Fruit fly (Drosophila melanogaster) whole organism, embryonic: ENCODE results near the gene CG46311.

ENCODE experiments used
- Abd-B ChIP-seq: fragments of 200-800 bp; sonication (Bioruptor generic); optimal IDR thresholded peaks from 2 replicates; lab custom pipeline; 2018; ENCODE audit warnings: missing biosample characterization, mild to moderate bottlenecking, missing genetic modification characterization, moderate library complexity
- Awh ChIP-seq: fragments of 200-800 bp; sonication (Bioruptor generic); IDR thresholded peaks from 2 replicates; pipeline ENCODE4, ENCODE4 v1.3.6; 2022; ENCODE audit warnings: missing biosample characterization, missing genetic modification characterization
- BEAF-32 ChIP-seq: fragments of 200-800 bp; sonication (Bioruptor generic); optimal IDR thresholded peaks from 3 replicates; lab custom pipeline; 2017; ENCODE audit warnings: missing biosample characterization, missing genetic modification characterization, mild to moderate bottlenecking, moderate library complexity, missing genetic modification reagents
- Bteb2 ChIP-seq: fragments of 200-800 bp; sonication (Bioruptor generic); optimal IDR thresholded peaks from 2 replicates; lab custom pipeline; 2016; ENCODE audit warnings: missing biosample characterization, missing genetic modification characterization
- CG1024 ChIP-seq: fragments of 200-800 bp; sonication (Bioruptor generic); IDR thresholded peaks from 2 replicates; pipeline ENCODE4 v1.3.6; 2022; ENCODE audit warnings: missing biosample characterization, missing genetic modification characterization
- CG12155 ChIP-seq: fragments of 200-800 bp; sonication (Bioruptor generic); optimal IDR thresholded peaks from 3 replicates; lab custom pipeline; 2016; ENCODE audit warnings: missing biosample characterization, missing genetic modification characterization
- CG12236 ChIP-seq: fragments of 200-800 bp; sonication (Bioruptor generic); optimal IDR thresholded peaks from 2 replicates; lab custom pipeline; 2016; ENCODE audit warnings: missing biosample characterization, missing genetic modification characterization
- CG12942 ChIP-seq: fragments of 200-800 bp; sonication (Bioruptor generic); optimal IDR thresholded peaks from 3 replicates; lab custom pipeline; 2016; ENCODE audit warnings: missing biosample characterization, missing genetic modification characterization
- CG14710 ChIP-seq: fragments of 200-800 bp; sonication (Bioruptor generic); optimal IDR thresholded peaks from 3 replicates; lab custom pipeline; 2019; ENCODE audit warnings: missing biosample characterization, mild to moderate bottlenecking, missing genetic modification characterization, moderate library complexity
- CG15269 ChIP-seq: fragments of 200-800 bp; sonication (Bioruptor generic); optimal IDR thresholded peaks from 2 replicates; lab custom pipeline; 2018; ENCODE audit warnings: missing biosample characterization, mild to moderate bottlenecking, missing genetic modification characterization, moderate library complexity
- CG15601 ChIP-seq: fragments of 200-800 bp; sonication (Bioruptor generic); optimal IDR thresholded peaks from 3 replicates; lab custom pipeline; 2019; ENCODE audit warnings: missing biosample characterization, mild to moderate bottlenecking, missing genetic modification characterization, moderate library complexity
- CG17385 ChIP-seq: fragments of 200-800 bp; sonication (Bioruptor generic); optimal IDR thresholded peaks from 3 replicates; lab custom pipeline; 2018; ENCODE audit warnings: missing biosample characterization, mild to moderate bottlenecking, missing genetic modification characterization
- CG18476 ChIP-seq: fragments of 200-800 bp; sonication (Bioruptor generic); optimal IDR thresholded peaks from 2 replicates; lab custom pipeline; 2016; ENCODE audit warnings: missing biosample characterization, mild to moderate bottlenecking, missing genetic modification characterization
- CG31388 ChIP-seq: fragments of 200-800 bp; sonication (Bioruptor generic); optimal IDR thresholded peaks from 2 replicates; lab custom pipeline; 2016; ENCODE audit warnings: missing biosample characterization, missing genetic modification characterization
- CG32772 ChIP-seq: fragments of 200-800 bp; sonication (Bioruptor generic); IDR thresholded peaks from 2 replicates; pipeline ENCODE4 v1.3.6; 2022; ENCODE audit warnings: missing biosample characterization, missing genetic modification characterization
- CG3281 ChIP-seq: fragments of 200-800 bp; sonication (Bioruptor generic); optimal IDR thresholded peaks from 3 replicates; lab custom pipeline; 2017; ENCODE audit warnings: missing biosample characterization, mild to moderate bottlenecking, missing genetic modification characterization
- CG3726 ChIP-seq: fragments of 200-800 bp; sonication (Bioruptor generic); IDR thresholded peaks from 3 replicates; pipeline ENCODE4, ENCODE4 v1.3.6; 2022; ENCODE audit warnings: missing biosample characterization, missing genetic modification characterization
- CG42726 ChIP-seq: fragments of 200-800 bp; sonication (Bioruptor generic); IDR thresholded peaks from 2 replicates; pipeline ENCODE4 v1.3.6; 2022; ENCODE audit warnings: missing biosample characterization, missing genetic modification characterization; ENCODE audit not compliant: partially characterized antibody
- CG6272 ChIP-seq: fragments of 200-800 bp; sonication (Bioruptor generic); IDR thresholded peaks from 2 replicates; pipeline ENCODE4 v1.3.6; 2022; ENCODE audit warnings: missing biosample characterization, missing genetic modification characterization
- CG7963 ChIP-seq: fragments of 200-800 bp; sonication (Bioruptor generic); IDR thresholded peaks from 3 replicates; pipeline ENCODE4 v1.3.6; 2022; ENCODE audit warnings: missing biosample characterization, missing genetic modification characterization; ENCODE audit not compliant: partially characterized antibody
- CG8281 ChIP-seq: fragments of 200-800 bp; sonication (Bioruptor generic); optimal IDR thresholded peaks from 2 replicates; lab custom pipeline; 2018; ENCODE audit warnings: missing biosample characterization, mild to moderate bottlenecking, missing genetic modification characterization, moderate library complexity
- CG9609 ChIP-seq: fragments of 200-800 bp; sonication (Bioruptor generic); optimal IDR thresholded peaks from 3 replicates; lab custom pipeline; 2016; ENCODE audit warnings: missing biosample characterization, missing genetic modification characterization
- CoRest ChIP-seq: fragments of 200-800 bp; sonication (Bioruptor generic); optimal IDR thresholded peaks from 3 replicates; lab custom pipeline; 2018; ENCODE audit warnings: missing biosample characterization, mild to moderate bottlenecking, missing genetic modification characterization, moderate library complexity
- CrebB ChIP-seq: fragments of 200-800 bp; sonication (Bioruptor generic); optimal IDR thresholded peaks from 3 replicates; lab custom pipeline; 2018; ENCODE audit warnings: missing biosample characterization, mild to moderate bottlenecking, missing genetic modification characterization
- ERR ChIP-seq: fragments of 200-800 bp; sonication (Bioruptor generic); optimal IDR thresholded peaks from 2 replicates; lab custom pipeline; 2016; ENCODE audit warnings: missing biosample characterization, missing genetic modification characterization
- Fer1 ChIP-seq: fragments of 200-800 bp; sonication (Bioruptor generic); optimal IDR thresholded peaks from 2 replicates; lab custom pipeline; 2017; ENCODE audit warnings: missing biosample characterization, mild to moderate bottlenecking, missing genetic modification characterization
- H15 ChIP-seq: fragments of 200-800 bp; sonication (Bioruptor generic); IDR thresholded peaks from 3 replicates; pipeline ENCODE4 v1.3.6; 2022; ENCODE audit warnings: missing biosample characterization, missing genetic modification characterization
- H2.0 ChIP-seq: fragments of 200-800 bp; sonication (Bioruptor generic); IDR thresholded peaks from 2 replicates; pipeline ENCODE4 v1.3.6; 2022; ENCODE audit warnings: missing biosample characterization, missing genetic modification characterization
- HHEX ChIP-seq: fragments of 200-800 bp; sonication (Bioruptor generic); optimal IDR thresholded peaks from 3 replicates; lab custom pipeline; 2017; ENCODE audit warnings: missing biosample characterization, mild to moderate bottlenecking, missing genetic modification characterization, missing genetic modification reagents
- HLHmδ ChIP-seq: fragments of 200-800 bp; sonication (Bioruptor generic); optimal IDR thresholded peaks from 2 replicates; lab custom pipeline; 2018; ENCODE audit warnings: missing biosample characterization, mild to moderate bottlenecking, missing genetic modification characterization, moderate library complexity
- HmgZ ChIP-seq: fragments of 200-800 bp; sonication (Bioruptor generic); optimal IDR thresholded peaks from 2 replicates; lab custom pipeline; 2018; ENCODE audit warnings: missing biosample characterization, mild to moderate bottlenecking, missing genetic modification characterization
- Lhr ChIP-seq: fragments of 200-800 bp; sonication (Bioruptor generic); optimal IDR thresholded peaks from 3 replicates; lab custom pipeline; 2017; ENCODE audit warnings: mild to moderate bottlenecking, missing biosample characterization, missing genetic modification reagents, missing genetic modification characterization
- Meics ChIP-seq: fragments of 200-800 bp; sonication (Bioruptor generic); optimal IDR thresholded peaks from 2 replicates; lab custom pipeline; 2017; ENCODE audit warnings: missing biosample characterization, mild to moderate bottlenecking, missing genetic modification characterization
- Sox102F ChIP-seq: fragments of 200-800 bp; sonication (Bioruptor generic); optimal IDR thresholded peaks from 2 replicates; lab custom pipeline; 2018; ENCODE audit warnings: missing biosample characterization, mild to moderate bottlenecking, missing genetic modification characterization, moderate library complexity
- YL-1 ChIP-seq: fragments of 200-800 bp; sonication (Bioruptor generic); optimal IDR thresholded peaks from 3 replicates; lab custom pipeline; 2017; ENCODE audit warnings: missing biosample characterization, mild to moderate bottlenecking, missing genetic modification characterization
- bigmax ChIP-seq: fragments of 200-800 bp; sonication (Bioruptor generic); optimal IDR thresholded peaks from 2 replicates; lab custom pipeline; 2018; ENCODE audit warnings: missing biosample characterization, mild to moderate bottlenecking, missing genetic modification characterization
- cato ChIP-seq: fragments of 200-800 bp; sonication (Bioruptor generic); optimal IDR thresholded peaks from 2 replicates; lab custom pipeline; 2016; ENCODE audit warnings: missing biosample characterization, missing genetic modification characterization, borderline replicate concordance
- crp ChIP-seq, 2 experiments: fragments of 200-800 bp; sonication (Bioruptor generic); optimal IDR thresholded peaks; 2 replicates in 1 of 2; 3 replicates in 1 of 2; lab custom pipeline; 2017; ENCODE audit warnings: missing biosample characterization in 2 of 2, missing genetic modification characterization in 2 of 2, mild to moderate bottlenecking in 1 of 2, moderate library complexity in 1 of 2
- emc ChIP-seq: fragments of 200-800 bp; sonication (Bioruptor generic); optimal IDR thresholded peaks from 2 replicates; lab custom pipeline; 2016; ENCODE audit warnings: missing biosample characterization, missing genetic modification characterization
- ems ChIP-seq: fragments of 200-800 bp; sonication (Bioruptor generic); optimal IDR thresholded peaks from 3 replicates; lab custom pipeline; 2016; ENCODE audit warnings: missing biosample characterization, missing genetic modification characterization
- fu2 ChIP-seq: fragments of 200-800 bp; sonication (Bioruptor generic); optimal IDR thresholded peaks from 2 replicates; lab custom pipeline; 2016; ENCODE audit warnings: missing biosample characterization, missing genetic modification characterization
- gfzf ChIP-seq: fragments of 200-800 bp; sonication (Bioruptor generic); optimal IDR thresholded peaks from 2 replicates; lab custom pipeline; 2016; ENCODE audit warnings: missing biosample characterization, mild to moderate bottlenecking, missing genetic modification characterization, moderate library complexity
- jigr1 ChIP-seq: fragments of 200-800 bp; sonication (Bioruptor generic); IDR thresholded peaks from 3 replicates; pipeline ENCODE4 v1.3.6; 2022; ENCODE audit warnings: missing biosample characterization, missing genetic modification characterization
- p53 ChIP-seq: fragments of 200-800 bp; sonication (Bioruptor generic); optimal IDR thresholded peaks from 2 replicates; lab custom pipeline; 2016; ENCODE audit warnings: missing biosample characterization, missing genetic modification characterization
- pho ChIP-seq: fragments of 200-800 bp; sonication (Bioruptor generic); optimal IDR thresholded peaks from 2 replicates; lab custom pipeline; 2016; ENCODE audit warnings: missing biosample characterization, missing genetic modification characterization
- psq ChIP-seq: fragments of 200-800 bp; sonication (Bioruptor generic); optimal IDR thresholded peaks from 2 replicates; lab custom pipeline; 2017; ENCODE audit warnings: missing biosample characterization, missing genetic modification characterization
- sd ChIP-seq: fragments of 200-800 bp; sonication (Bioruptor generic); optimal IDR thresholded peaks from 3 replicates; lab custom pipeline; 2018; ENCODE audit warnings: missing biosample characterization, mild to moderate bottlenecking, missing genetic modification characterization, moderate library complexity
- slbo ChIP-seq: fragments of 200-800 bp; sonication (Bioruptor generic); IDR thresholded peaks from 2 replicates; pipeline ENCODE4 v1.3.6; 2022; ENCODE audit warnings: missing biosample characterization, missing genetic modification characterization
- sob ChIP-seq: fragments of 200-800 bp; sonication (Bioruptor generic); IDR thresholded peaks from 2 replicates; pipeline ENCODE4 v1.3.6; 2022; ENCODE audit warnings: missing biosample characterization, missing genetic modification characterization
- toy ChIP-seq: fragments of 200-800 bp; sonication (Bioruptor generic); IDR thresholded peaks from 2 replicates; pipeline ENCODE4 v1.3.6; 2022; ENCODE audit warnings: missing biosample characterization, missing genetic modification characterization
- twi ChIP-seq: fragments of 200-800 bp; optimal IDR thresholded peaks from 2 replicates; lab custom pipeline; 2019; ENCODE audit warnings: missing biosample characterization, mild to moderate bottlenecking, missing genetic modification characterization, moderate library complexity

Gene CG46311

DNA sequence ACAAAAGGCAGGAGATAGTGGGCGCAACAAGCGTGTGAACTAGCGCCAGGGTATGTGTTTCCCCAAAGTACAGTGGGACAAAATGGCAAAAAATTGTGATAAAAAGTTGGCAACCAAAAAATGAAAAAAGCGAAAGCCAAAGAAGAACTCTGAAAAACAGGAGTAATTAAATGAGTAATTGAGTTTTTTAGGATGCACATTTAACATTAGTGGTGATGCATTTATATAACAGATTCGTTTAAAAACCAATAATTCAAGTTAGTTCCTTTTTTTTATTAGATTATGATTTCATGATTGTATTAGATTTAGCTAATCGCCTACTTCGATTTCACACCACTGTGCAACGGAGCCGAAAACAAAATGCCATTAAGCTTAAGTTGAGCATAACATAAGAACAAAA is 8.8 kb downstream of the CG46311 start (continued):
- TF ChIP-seq CG42726 (GFP tag; lab: Robert Waterston, UW) (no peak), ERR (GFP tag; lab: Kevin White, UChicago) (no peak), Sox102F (GFP tag; lab: Kevin White, UChicago) (peak; percentile 74), CG32772 (GFP tag; lab: Robert Waterston, UW) (no peak), fu2 (GFP tag; lab: Kevin White, UChicago) (peak; percentile 13), CG12155 (GFP tag; lab: Kevin White, UChicago) (peak; percentile 4), HmgZ (tag; lab: Kevin White, UChicago) (no peak), slbo (peak; percentile 59), jigr1 (GFP tag; lab: Robert Waterston, UW) (no peak), CG3281 (GFP tag; lab: Kevin White, UChicago) (peak; percentile 58), gfzf (GFP tag; lab: Kevin White, UChicago) (no peak), CG31388 (GFP tag; lab: Kevin White, UChicago) (no peak), CG14710 (peak; percentile 58), H2.0 (GFP tag; lab: Robert Waterston, UW) (no peak), cato (GFP tag; lab: Kevin White, UChicago) (no peak), CG15601 (tag; lab: Kevin White, UChicago) (peak; percentile 17), crp (GFP tag; optimal IDR thresholded peaks at IDR 0.05; lab: Kevin White, UChicago) (no peak), YL-1 (no peak), Bteb2 (GFP tag; lab: Kevin White, UChicago) (peak; percentile 42), CG8281 (tag; lab: Kevin White, UChicago) (no peak), CG9609 (GFP tag; lab: Kevin White, UChicago) (no peak), emc (no peak), CG17385 (GFP tag; lab: Kevin White, UChicago) (peak; percentile 51), toy (no peak), CG12942 (GFP tag; lab: Kevin White, UChicago) (peak; percentile 31), CG1024 (GFP tag; lab: Robert Waterston, UW) (no peak), twi (tag; lab: Kevin White, UChicago) (peak; percentile 5), pho (GFP tag; lab: Kevin White, UChicago) (peak; percentile 27), CG15269 (tag; lab: Kevin White, UChicago) (peak; percentile 63), CG12236 (GFP tag; lab: Kevin White, UChicago) (no peak), CoRest (tag; lab: Kevin White, UChicago) (peak; percentile 64), ems (GFP tag; lab: Kevin White, UChicago) (peak; percentile 46), CG7963 (no peak), H15 (GFP tag; lab: Robert Waterston, UW) (no peak), CG3726 (GFP tag; lab: Robert Waterston, UW) (no peak), Awh (GFP tag; lab: Robert Waterston, UW) (peak; percentile 11; the same call in 1 of the 2 replicates), HHEX (peak; percentile 71), CG18476 (peak; percentile 27), Lhr (GFP tag; lab: Kevin White, UChicago) (no peak), CrebB (tag; lab: Kevin White, UChicago) (no peak), psq (GFP tag; lab: Kevin White, UChicago) (no peak), sob (GFP tag; lab: Robert Waterston, UW) (no peak), bigmax (no peak), Fer1 (peak; percentile 70), BEAF-32 (GFP tag; lab: Kevin White, UChicago) (no peak), p53 (GFP tag; lab: Kevin White, UChicago) (no peak), Abd-B (peak; percentile 43), Meics (GFP tag; lab: Kevin White, UChicago) (peak; percentile 60), CG6272 (GFP tag; lab: Robert Waterston, UW) (no peak), HLHmδ (no peak), sd (tag; lab: Kevin White, UChicago) (no peak)
